Worm (Caenorhabditis elegans): ENCODE data around the gene gly-8.

ce11 chrIII:11615802-11616201, 9.2 kb upstream of the gly-8 start:
- TF ChIP-seq nhr-12 (tag; optimal IDR thresholded peaks at IDR 0.05) (no peak), elt-1 (tag; optimal IDR thresholded peaks at IDR 0.05; ENCODE audit: borderline replicate concordance, insufficient read depth) (no peak), snpc-4 (tag; optimal IDR thresholded peaks at IDR 0.05) (no peak), nhr-28 (tag; optimal IDR thresholded peaks at IDR 0.05) (no peak), ceh-83 (GFP tag; optimal IDR thresholded peaks at IDR 0.05) (no peak), mep-1 (tag; optimal IDR thresholded peaks at IDR 0.05) (no peak), blmp-1 (tag; optimal IDR thresholded peaks at IDR 0.05) (no peak), pha-4 (tag; optimal IDR thresholded peaks at IDR 0.05) (no peak), ztf-11 (tag; optimal IDR thresholded peaks at IDR 0.05) (no peak), flh-1 (GFP tag; optimal IDR thresholded peaks at IDR 0.05) (no peak), nhr-76 (tag; optimal IDR thresholded peaks at IDR 0.05) (no peak), nhr-237 (tag; optimal IDR thresholded peaks at IDR 0.05) (no peak)
